Worm (Caenorhabditis elegans) whole organism, L2 larva: ENCODE measurements around the gene tkr-2.
"Not testable (repeated sequence)": the region's sequence is repeated elsewhere in the genome, so short reads cannot be mapped to it uniquely, and the experiment has no call there.

Experiments used
- C34F6.9 ChIP-seq: fragments of 150-350 bp; optimal IDR thresholded peaks from 2 replicates; lab custom pipeline; 2014; ENCODE audit warnings: missing biosample characterization, missing genetic modification characterization
- ZK546.5 ChIP-seq: sonication (generic microtip); optimal IDR thresholded peaks from 2 replicates; lab custom pipeline; 2017; ENCODE audit warnings: missing biosample characterization, missing genetic modification characterization
- alr-1 ChIP-seq: fragments of 150-350 bp; optimal IDR thresholded peaks from 2 replicates; lab custom pipeline; 2014; ENCODE audit warnings: missing biosample characterization, missing genetic modification characterization
- blmp-1 ChIP-seq: sonication (generic microtip); optimal IDR thresholded peaks from 2 replicates; lab custom pipeline; 2017; ENCODE audit warnings: missing genetic modification characterization, mild to moderate bottlenecking, missing compliant biosample characterization, antibody characterized with exemption, moderate library complexity; ENCODE audit not compliant: insufficient read depth
- ceh-16 ChIP-seq: fragments of 150-350 bp; optimal IDR thresholded peaks from 2 replicates; lab custom pipeline; 2014; ENCODE audit warnings: missing biosample characterization, missing genetic modification characterization
- crh-2 ChIP-seq: sonication (generic microtip); optimal IDR thresholded peaks from 2 replicates; lab custom pipeline; 2017; ENCODE audit warnings: missing biosample characterization, missing genetic modification characterization
- egl-27 ChIP-seq: sonication (generic microtip); optimal IDR thresholded peaks from 3 replicates; lab custom pipeline; 2017; ENCODE audit warnings: missing biosample characterization, missing genetic modification reagents, missing genetic modification characterization
- fos-1 ChIP-seq: fragments of 150-350 bp; optimal IDR thresholded peaks from 2 replicates; lab custom pipeline; 2014; ENCODE audit warnings: missing biosample characterization, missing genetic modification characterization
- gmeb-1 ChIP-seq: fragments of 150-350 bp; optimal IDR thresholded peaks from 2 replicates; lab custom pipeline; 2014; ENCODE audit warnings: missing biosample characterization, missing genetic modification characterization
- lin-11 ChIP-seq: fragments of 150-350 bp; sonication (generic microtip); optimal IDR thresholded peaks from 2 replicates; lab custom pipeline; 2014; ENCODE audit warnings: missing biosample characterization, missing genetic modification characterization, inconsistent platforms, mixed read lengths
- lin-39 ChIP-seq: fragments of 150-350 bp; optimal IDR thresholded peaks from 2 replicates; lab custom pipeline; 2014; ENCODE audit warnings: missing biosample characterization, missing genetic modification reagents, missing genetic modification characterization
- lsy-2 ChIP-seq, 2 experiments: fragments of 150-350 bp in 1 of 2; sonication (generic microtip) in 1 of 2; optimal IDR thresholded peaks; 2 replicates each; lab custom pipeline; 2014 to 2017; ENCODE audit warnings: missing biosample characterization in 2 of 2, missing genetic modification characterization in 2 of 2
- mab-5 ChIP-seq: fragments of 150-350 bp; optimal IDR thresholded peaks from 2 replicates; lab custom pipeline; 2014; ENCODE audit warnings: missing biosample characterization, missing genetic modification characterization
- nhr-10 ChIP-seq: sonication (generic microtip); optimal IDR thresholded peaks from 2 replicates; lab custom pipeline; 2017; ENCODE audit warnings: missing biosample characterization, missing genetic modification characterization
- nhr-11 ChIP-seq: fragments of 150-350 bp; optimal IDR thresholded peaks from 2 replicates; lab custom pipeline; 2014; ENCODE audit warnings: missing biosample characterization, missing genetic modification characterization
- nhr-23 ChIP-seq: fragments of 150-350 bp; optimal IDR thresholded peaks from 2 replicates; lab custom pipeline; 2014; ENCODE audit warnings: missing biosample characterization, missing genetic modification reagents, missing genetic modification characterization
- nhr-237 ChIP-seq: fragments of 150-350 bp; optimal IDR thresholded peaks from 2 replicates; lab custom pipeline; 2014; ENCODE audit warnings: missing biosample characterization, missing genetic modification characterization
- nhr-6 ChIP-seq: fragments of 150-350 bp; optimal IDR thresholded peaks from 2 replicates; lab custom pipeline; 2014; ENCODE audit warnings: missing biosample characterization, missing genetic modification characterization
- nhr-77 ChIP-seq: fragments of 150-350 bp; optimal IDR thresholded peaks from 2 replicates; lab custom pipeline; 2014; ENCODE audit warnings: missing biosample characterization, missing genetic modification characterization
- sma-9 ChIP-seq, 2 experiments: fragments of 150-350 bp in 1 of 2; sonication (generic microtip) in 1 of 2; optimal IDR thresholded peaks; 2 replicates each; lab custom pipeline; 2014 to 2016; ENCODE audit warnings: missing genetic modification characterization in 2 of 2, mild to moderate bottlenecking in 1 of 2, missing biosample characterization in 1 of 2, missing compliant biosample characterization in 1 of 2, missing genetic modification reagents in 1 of 2, moderate library complexity in 1 of 2
- snpc-4 ChIP-seq: fragments of 150-350 bp; optimal IDR thresholded peaks from 2 replicates; lab custom pipeline; 2014; ENCODE audit warnings: missing biosample characterization, missing genetic modification characterization
- unc-55 ChIP-seq: fragments of 150-350 bp; sonication (generic microtip); optimal IDR thresholded peaks from 3 replicates; lab custom pipeline; 2014; ENCODE audit warnings: missing biosample characterization, missing genetic modification reagents, missing genetic modification characterization

The tkr-2 gene

ce11 chrIV:6239993-6240392, 38.1 kb downstream of the tkr-2 start, which contains the start of gene F58F9.9:
TSS of gene F58F9.9 (plus strand) at chrIV:6240293.
- TF ChIP-seq lin-39 (tag; lab: Kevin White, UChicago) (no peak), nhr-10 (tag; lab: Kevin White, UChicago) (no peak), nhr-77 (tag; lab: Kevin White, UChicago) (no peak), C34F6.9 (no peak), snpc-4 (no peak), gmeb-1 (tag; lab: Kevin White, UChicago) (no peak)

- TF ChIP-seq gmeb-1 (tag; lab: Kevin White, UChicago) (peak; percentile 58), nhr-237 (no peak), fos-1 (peak; percentile 56), crh-2 (tag; lab: Kevin White, UChicago) (peak; percentile 24), lsy-2 (tag; optimal IDR thresholded peaks at IDR 0.05; lab: Kevin White, UChicago) (no peak), blmp-1 (tag; lab: Kevin White, UChicago) (peak; percentile 28), sma-9 (GFP tag; optimal IDR thresholded peaks at IDR 0.05; lab: Kevin White, UChicago) (peak; percentile 82), sma-9 (tag; optimal IDR thresholded peaks at IDR 0.05; lab: Kevin White, UChicago) (no peak)
- TF ChIP-seq, all 48 proteins: peak for 5
Observed at ce11 chrIV:6248486-6248885, 46.6 kb downstream of the tkr-2 start, which contains the start of gene acox-3. TSS of gene acox-3 (minus strand) at chrIV:6248492.

ce11 chrIV:6249591-6249990, 47.7 kb downstream of the tkr-2 start, which contains the start of gene F58F9.1:
TSS of gene F58F9.1 (plus strand) at chrIV:6249841.
- TF ChIP-seq lsy-2 (tag; optimal IDR thresholded peaks at IDR 0.05; lab: Kevin White, UChicago) = peak in 1 of 2 experiments; percentile 37
- no peak for TF ChIP-seq nhr-6 (tag; lab: Kevin White, UChicago)
- peak; percentile 24 for TF ChIP-seq C34F6.9
- no peak for TF ChIP-seq ZK546.5 (tag; lab: Kevin White, UChicago)
- TF ChIP-seq mab-5 (tag; lab: Kevin White, UChicago) = peak; percentile 36
- peak; percentile 79 for TF ChIP-seq unc-55

- TF ChIP-seq nhr-77 (tag; lab: Kevin White, UChicago); nhr-11 (tag; lab: Kevin White, UChicago); C34F6.9: not testable (repeated sequence)
- TF ChIP-seq, all 48 proteins: peak for 0; not testable (repeated sequence) for 48
Observed at ce11 chrIV:6253000-6253399, 51.1 kb downstream of the tkr-2 start, which contains the start of gene T13A10.2. TSS of gene T13A10.2 (plus strand) at chrIV:6253300.

- no peak for TF ChIP-seq lin-39 (tag; lab: Kevin White, UChicago)
- TF ChIP-seq ceh-16 = no peak
- TF ChIP-seq nhr-10 (tag; lab: Kevin White, UChicago) = no peak
- TF ChIP-seq nhr-23 = no peak
- TF ChIP-seq alr-1 = no peak
- no peak for TF ChIP-seq egl-27 (tag; lab: Kevin White, UChicago)
- TF ChIP-seq lin-11 (tag; lab: Kevin White, UChicago) = no peak
- no peak for TF ChIP-seq fos-1
- no peak for TF ChIP-seq crh-2 (tag; lab: Kevin White, UChicago)
- TF ChIP-seq mab-5 (tag; lab: Kevin White, UChicago) = no peak
Observed at ce11 chrIV:6254635-6255034, 52.8 kb downstream of the tkr-2 start, which contains the start of gene T13A10.64. TSS of gene T13A10.64 (plus strand) at chrIV:6254935.
